Worm (Caenorhabditis elegans): ENCODE data around the gene lron-10.

The lron-10 gene

DNA sequence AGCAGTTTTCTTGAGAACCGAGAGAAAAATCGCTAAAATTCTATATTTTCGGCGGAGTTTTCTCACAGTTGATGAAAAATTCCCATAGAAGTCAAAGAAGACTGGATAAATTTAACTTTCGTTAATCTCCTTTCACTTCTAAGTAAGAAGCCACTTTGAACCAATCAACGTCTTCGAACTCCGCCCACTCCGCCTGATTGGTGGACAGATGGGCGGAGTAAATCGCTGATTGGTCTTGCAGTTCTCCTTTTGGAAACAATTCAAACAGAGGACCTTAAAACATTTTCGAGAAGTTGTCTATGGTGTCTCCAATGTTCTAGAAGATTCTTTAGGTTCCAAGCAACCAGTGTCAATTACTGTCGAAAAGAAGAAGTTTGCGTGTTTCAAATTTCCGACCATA, 37.2 kb upstream of the lron-10 start:
- TF ChIP-seq bed-1 (GFP tag; IDR thresholded peaks at IDR 0.05) = no peak
- TF ChIP-seq unc-130 (GFP tag; optimal IDR thresholded peaks at IDR 0.05) = no peak
- no peak for TF ChIP-seq ztf-28 (GFP tag; IDR thresholded peaks at IDR 0.05)

DNA sequence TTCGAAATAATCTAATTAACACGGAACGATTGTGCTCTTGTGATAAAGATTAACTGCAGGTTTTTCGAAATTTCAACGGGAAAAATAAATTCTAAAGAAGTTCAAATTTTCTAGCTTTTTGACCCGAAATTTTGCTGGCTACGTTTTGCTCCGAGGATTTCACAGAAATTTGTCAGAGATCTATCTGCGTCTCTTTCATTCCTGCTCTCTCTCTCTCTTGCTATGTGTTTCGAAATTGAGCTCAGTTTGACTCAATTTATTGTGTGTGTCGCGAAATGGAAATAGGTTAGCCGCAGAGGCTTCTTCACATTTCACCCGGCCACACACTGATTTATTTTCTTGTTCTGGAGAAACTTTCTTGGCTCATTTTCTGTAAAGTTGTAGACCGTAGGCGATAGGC, 36.5 kb upstream of the lron-10 start:
- no peak for TF ChIP-seq cebp-1 (GFP tag; IDR thresholded peaks at IDR 0.05)
- no peak for TF ChIP-seq cebp-1 (tag; optimal IDR thresholded peaks at IDR 0.05)
- TF ChIP-seq nfya-1 (tag; optimal IDR thresholded peaks at IDR 0.05; ENCODE audit: borderline replicate concordance, insufficient read depth) = no peak
- no peak for TF ChIP-seq ztf-28 (GFP tag; IDR thresholded peaks at IDR 0.05)
- no peak for TF ChIP-seq lsl-1 (GFP tag; optimal IDR thresholded peaks at IDR 0.05)
- TF ChIP-seq lin-54 (GFP tag; optimal IDR thresholded peaks at IDR 0.05) = no peak
- TF ChIP-seq ztf-3 (GFP tag; optimal IDR thresholded peaks at IDR 0.05) = no peak
- no peak for TF ChIP-seq mel-28 (tag; optimal IDR thresholded peaks at IDR 0.05; ENCODE audit: borderline replicate concordance)
- no peak for TF ChIP-seq egl-18 (GFP tag; IDR thresholded peaks at IDR 0.05)
- no peak for TF ChIP-seq F23B12.7 (tag; optimal IDR thresholded peaks at IDR 0.05; ENCODE audit: insufficient read depth)
- TF ChIP-seq ztf-22 (GFP tag; optimal IDR thresholded peaks at IDR 0.05) = no peak
- TF ChIP-seq Y53G8AR.9 (GFP tag; conservative IDR thresholded peaks at IDR 0.05) = no peak
- TF ChIP-seq dpl-1 (GFP tag; optimal IDR thresholded peaks at IDR 0.05) = no peak
- no peak for TF ChIP-seq madf-3 (GFP tag; IDR thresholded peaks at IDR 0.05)

DNA sequence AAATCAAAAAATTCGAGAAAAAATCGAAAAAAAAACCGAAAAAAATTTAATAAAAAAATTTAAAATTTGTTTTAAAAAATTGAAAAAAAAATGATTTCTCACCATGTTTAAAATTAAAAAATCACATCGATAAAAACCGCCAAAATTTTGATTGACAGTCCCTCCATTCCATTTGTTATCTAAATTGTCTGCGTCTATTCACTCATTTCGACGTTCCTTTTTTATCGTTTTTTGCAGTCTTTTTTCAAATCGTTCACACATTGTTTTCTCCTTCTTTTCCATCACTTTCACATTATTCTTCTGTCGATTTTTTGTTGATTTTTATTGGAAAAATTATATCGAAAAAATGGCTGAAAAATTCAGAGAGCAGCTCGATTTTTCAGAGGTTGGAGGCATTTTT, 34.9 kb upstream of the lron-10 start:
- TF ChIP-seq let-607 (tag; optimal IDR thresholded peaks at IDR 0.05) (peak; percentile 67 to 85), F52B5.7 (tag; optimal IDR thresholded peaks at IDR 0.05) (no peak), Y95B8A.8 (GFP tag; IDR thresholded peaks at IDR 0.05) (no peak), nhr-80 (tag; optimal IDR thresholded peaks at IDR 0.05) (peak; percentile 60)

DNA sequence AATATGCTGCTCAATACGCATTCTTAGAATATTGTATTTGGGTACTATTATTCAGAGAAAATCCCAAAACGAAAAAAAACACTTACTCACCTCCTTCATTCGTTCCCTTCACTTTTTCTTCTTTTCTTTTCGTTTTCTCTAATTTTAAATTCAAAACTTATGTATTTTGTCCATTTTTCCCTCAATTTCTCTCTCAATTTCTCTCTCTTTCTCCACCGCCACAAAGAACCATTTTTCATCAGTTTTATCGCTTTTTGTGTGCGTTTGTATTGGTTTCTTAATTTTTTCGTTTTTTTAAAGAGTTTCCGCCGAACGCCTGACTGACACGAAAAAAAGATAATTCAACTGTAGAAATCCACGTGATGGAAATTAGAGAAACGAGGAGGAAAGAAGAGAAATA, 33.5 kb upstream of the lron-10 start, which contains the start of gene cnt-2:
Gene cnt-2 (plus strand): TSS at position 301 of the 400 bp plus-strand sequence.
- TF ChIP-seq ceh-79 (tag; optimal IDR thresholded peaks at IDR 0.05) (no peak), snpc-1.3 (tag; optimal IDR thresholded peaks at IDR 0.05; ENCODE audit: insufficient read depth) (no peak), repo-1 (tag; optimal IDR thresholded peaks at IDR 0.05) (no peak), aptf-3 (GFP tag; IDR thresholded peaks at IDR 0.05) (no peak), athp-1 (tag; optimal IDR thresholded peaks at IDR 0.05) (no peak), hlh-26 (GFP tag; conservative IDR thresholded peaks at IDR 0.05) (no peak), ztf-6 (GFP tag; IDR thresholded peaks at IDR 0.05) (no peak), madf-8 (GFP tag; conservative IDR thresholded peaks at IDR 0.05) (no peak), him-1 (tag; optimal IDR thresholded peaks at IDR 0.05) (no peak), madf-3 (GFP tag; IDR thresholded peaks at IDR 0.05) (no peak), F57C9.4 (tag; optimal IDR thresholded peaks at IDR 0.05) (no peak), hrde-1 (tag; optimal IDR thresholded peaks at IDR 0.05; ENCODE audit: borderline replicate concordance) (no peak), ztf-18 (tag; optimal IDR thresholded peaks at IDR 0.05) (no peak), nhr-179 (tag; optimal IDR thresholded peaks at IDR 0.05) (no peak), egrh-3 (GFP tag; IDR thresholded peaks at IDR 0.05) (no peak)

All from whole organism, young adult.